Worm (Caenorhabditis elegans) whole organism, midembryonic: Measurements from ENCODE around the gene mrps-2.

Source experiments
- T22C8.4 ChIP-seq: fragments of 200-800 bp; sonication (Bioruptor generic); IDR thresholded peaks from 2 replicates; pipeline ENCODE4 v1.3.6; 2022; ENCODE audit warnings: missing genetic modification characterization, missing compliant biosample characterization
- cog-1 ChIP-seq: sonication (generic microtip); optimal IDR thresholded peaks from 2 replicates; lab custom pipeline; 2016; ENCODE audit warnings: missing genetic modification characterization, missing compliant biosample characterization
- flt-1 ChIP-seq: fragments of 200-800 bp; sonication (Bioruptor generic); IDR thresholded peaks from 2 replicates; pipeline ENCODE4 v1.3.6; 2022; ENCODE audit warnings: missing genetic modification characterization, missing compliant biosample characterization
- klf-2 ChIP-seq: fragments of 200-800 bp; sonication (Bioruptor generic); conservative IDR thresholded peaks from 2 replicates; pipeline ENCODE4 v1.3.6; 2022; ENCODE audit warnings: missing genetic modification reagents, missing genetic modification characterization, missing compliant biosample characterization
- ref-1 ChIP-seq: fragments of 200-800 bp; sonication (Bioruptor generic); conservative IDR thresholded peaks from 2 replicates; pipeline ENCODE4 v1.3.6; 2022; ENCODE audit warnings: missing genetic modification reagents, missing genetic modification characterization, missing compliant biosample characterization
- tab-1 ChIP-seq: fragments of 200-800 bp; sonication (Bioruptor generic); IDR thresholded peaks from 2 replicates; pipeline ENCODE4 v1.3.6; 2022; ENCODE audit warnings: missing genetic modification characterization, missing compliant biosample characterization
- ztf-23 ChIP-seq: fragments of 200-800 bp; sonication (Bioruptor generic); IDR thresholded peaks from 2 replicates; pipeline ENCODE4 v1.3.6; 2022; ENCODE audit warnings: missing genetic modification reagents, missing genetic modification characterization, missing compliant biosample characterization
- ztf-29 ChIP-seq: fragments of 200-800 bp; sonication (Bioruptor generic); IDR thresholded peaks from 2 replicates; pipeline ENCODE4 v1.3.6; 2022; ENCODE audit warnings: missing genetic modification reagents, missing genetic modification characterization, missing compliant biosample characterization

DNA sequence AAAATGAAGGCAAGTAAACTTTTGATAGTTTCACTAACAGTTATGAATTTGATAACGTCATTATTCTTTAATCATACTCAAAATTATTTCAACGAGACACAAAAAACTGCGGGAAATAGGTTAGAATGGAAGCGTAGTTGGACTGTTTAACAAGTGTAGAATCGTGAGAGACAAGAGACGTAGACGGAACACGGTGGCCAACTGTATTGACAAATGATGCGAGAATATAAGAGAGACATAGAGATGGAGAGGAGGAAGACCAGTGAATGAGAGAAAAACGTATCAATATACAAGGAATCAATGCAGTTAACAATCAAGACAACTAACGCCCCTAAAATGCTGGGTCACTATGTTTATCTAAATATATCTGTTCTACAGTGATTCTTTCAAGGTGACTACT lies 19.9 kb upstream of the mrps-2 start:
- no peak for TF ChIP-seq tab-1 (GFP tag; lab: Robert Waterston, UW)
- TF ChIP-seq flt-1 (GFP tag; lab: Robert Waterston, UW), result no peak
- TF ChIP-seq ztf-29 (GFP tag; lab: Robert Waterston, UW), result no peak
- TF ChIP-seq klf-2 (GFP tag; lab: Robert Waterston, UW), result no peak
- TF ChIP-seq ref-1 (GFP tag; lab: Robert Waterston, UW), result no peak
- TF ChIP-seq ztf-23 (GFP tag; lab: Robert Waterston, UW), result no peak
- TF ChIP-seq T22C8.4 (GFP tag; lab: Robert Waterston, UW), result no peak
- TF ChIP-seq cog-1 (tag; lab: Kevin White, UChicago), result no peak
